Fruit fly (Drosophila melanogaster) whole organism, embryonic: ENCODE measurements around the gene Gdi.
A peak's percentile ranks its signal among the peaks of the same experiment; 100 is the strongest.

Source experiments
- Aef1 ChIP-seq: fragments of 200-800 bp; sonication (Bioruptor generic); IDR thresholded peaks from 3 replicates; pipeline ENCODE4 v1.3.6; 2022; ENCODE audit warnings: missing biosample characterization, missing genetic modification characterization
- B-H1 ChIP-seq: fragments of 200-800 bp; sonication (Bioruptor generic); IDR thresholded peaks from 3 replicates; pipeline ENCODE4 v1.3.6; 2022; ENCODE audit warnings: missing biosample characterization, missing genetic modification characterization
- BEAF-32 ChIP-seq: fragments of 200-800 bp; sonication (Bioruptor generic); optimal IDR thresholded peaks from 3 replicates; lab custom pipeline; 2017; ENCODE audit warnings: missing biosample characterization, missing genetic modification characterization, mild to moderate bottlenecking, moderate library complexity, missing genetic modification reagents
- BtbVII ChIP-seq: fragments of 200-800 bp; sonication (Bioruptor generic); optimal IDR thresholded peaks from 3 replicates; lab custom pipeline; 2017; ENCODE audit warnings: missing biosample characterization, mild to moderate bottlenecking, missing genetic modification characterization
- CG11085 ChIP-seq: fragments of 200-800 bp; sonication (Bioruptor generic); IDR thresholded peaks from 2 replicates; pipeline ENCODE4 v1.3.6; 2022; ENCODE audit warnings: missing biosample characterization, missing genetic modification characterization
- CG14050 ChIP-seq: fragments of 200-800 bp; sonication (Bioruptor generic); IDR thresholded peaks from 3 replicates; pipeline ENCODE4 v1.3.6; 2022; ENCODE audit warnings: missing biosample characterization, missing genetic modification characterization
- CG14710 ChIP-seq: fragments of 200-800 bp; sonication (Bioruptor generic); optimal IDR thresholded peaks from 3 replicates; lab custom pipeline; 2019; ENCODE audit warnings: missing biosample characterization, mild to moderate bottlenecking, missing genetic modification characterization, moderate library complexity
- CG15073 ChIP-seq: fragments of 200-800 bp; sonication (Bioruptor generic); optimal IDR thresholded peaks from 2 replicates; lab custom pipeline; 2016; ENCODE audit warnings: missing biosample characterization, missing genetic modification characterization
- CG1792 ChIP-seq: fragments of 200-800 bp; sonication (Bioruptor generic); optimal IDR thresholded peaks from 2 replicates; lab custom pipeline; 2016; ENCODE audit warnings: missing biosample characterization, missing genetic modification characterization
- CG18011 ChIP-seq: fragments of 200-800 bp; sonication (Bioruptor generic); optimal IDR thresholded peaks from 2 replicates; lab custom pipeline; 2017; ENCODE audit warnings: missing biosample characterization, missing genetic modification characterization, mild to moderate bottlenecking, moderate library complexity, missing genotype
- CG18262 ChIP-seq: fragments of 200-800 bp; optimal IDR thresholded peaks from 3 replicates; lab custom pipeline; 2019; ENCODE audit warnings: missing biosample characterization, mild to moderate bottlenecking, missing genetic modification characterization, moderate library complexity
- CG18476 ChIP-seq: fragments of 200-800 bp; sonication (Bioruptor generic); optimal IDR thresholded peaks from 2 replicates; lab custom pipeline; 2016; ENCODE audit warnings: missing biosample characterization, mild to moderate bottlenecking, missing genetic modification characterization
- CG18619 ChIP-seq: fragments of 200-800 bp; sonication (Bioruptor generic); optimal IDR thresholded peaks from 3 replicates; lab custom pipeline; 2017; ENCODE audit warnings: missing biosample characterization, mild to moderate bottlenecking, missing genetic modification characterization
- CG3065 ChIP-seq: fragments of 200-800 bp; sonication (Bioruptor generic); optimal IDR thresholded peaks from 2 replicates; lab custom pipeline; 2016; ENCODE audit warnings: missing biosample characterization, missing genetic modification characterization
- CG4854 ChIP-seq: fragments of 200-800 bp; sonication (Bioruptor generic); optimal IDR thresholded peaks from 2 replicates; lab custom pipeline; 2016; ENCODE audit warnings: missing biosample characterization, missing genetic modification characterization, inconsistent platforms
- CG6175 ChIP-seq: fragments of 200-800 bp; sonication (Bioruptor generic); IDR thresholded peaks from 3 replicates; pipeline ENCODE4 v1.3.6; 2022; ENCODE audit warnings: missing biosample characterization, missing genetic modification characterization
- CG6683 ChIP-seq: fragments of 200-800 bp; sonication (Bioruptor generic); optimal IDR thresholded peaks from 2 replicates; lab custom pipeline; 2017; ENCODE audit warnings: missing biosample characterization, mild to moderate bottlenecking, missing genetic modification characterization, missing genetic modification reagents
- CG7372 ChIP-seq: fragments of 200-800 bp; sonication (Bioruptor generic); IDR thresholded peaks from 2 replicates; pipeline ENCODE4 v1.3.6; 2022; ENCODE audit warnings: missing biosample characterization, missing genetic modification characterization
- CG8388 ChIP-seq: fragments of 200-800 bp; sonication (Bioruptor generic); optimal IDR thresholded peaks from 2 replicates; lab custom pipeline; 2019; ENCODE audit warnings: missing biosample characterization, mild to moderate bottlenecking, missing genetic modification characterization, moderate library complexity
- CG9727 ChIP-seq: fragments of 200-800 bp; sonication (Bioruptor generic); optimal IDR thresholded peaks from 3 replicates; lab custom pipeline; 2017; ENCODE audit warnings: missing biosample characterization, mild to moderate bottlenecking, missing genetic modification characterization
- Dbx ChIP-seq: fragments of 200-800 bp; sonication (Bioruptor generic); IDR thresholded peaks from 3 replicates; pipeline ENCODE4 v1.3.6; 2022; ENCODE audit warnings: missing biosample characterization, missing genetic modification characterization
- Deaf1 ChIP-seq: fragments of 200-800 bp; optimal IDR thresholded peaks from 3 replicates; lab custom pipeline; 2019; ENCODE audit warnings: missing biosample characterization, mild to moderate bottlenecking, missing genetic modification characterization, moderate library complexity
- E2f2 ChIP-seq: fragments of 200-800 bp; sonication (Bioruptor generic); IDR thresholded peaks from 2 replicates; pipeline ENCODE4 v1.3.6; 2022; ENCODE audit warnings: missing biosample characterization, missing genetic modification characterization
- NK7.1 ChIP-seq: fragments of 200-800 bp; sonication (Bioruptor generic); optimal IDR thresholded peaks from 3 replicates; lab custom pipeline; 2016; ENCODE audit warnings: missing biosample characterization, missing genetic modification characterization
- Oli ChIP-seq: fragments of 200-800 bp; sonication (Bioruptor generic); optimal IDR thresholded peaks from 2 replicates; lab custom pipeline; 2018; ENCODE audit warnings: missing biosample characterization, mild to moderate bottlenecking, missing genetic modification characterization, moderate library complexity
- Sox100B ChIP-seq: fragments of 200-800 bp; sonication (Bioruptor generic); optimal IDR thresholded peaks from 3 replicates; lab custom pipeline; 2018; ENCODE audit warnings: missing biosample characterization, mild to moderate bottlenecking, missing genetic modification characterization
- Sry-β ChIP-seq: fragments of 200-800 bp; sonication (Bioruptor generic); optimal IDR thresholded peaks from 2 replicates; lab custom pipeline; 2018; ENCODE audit warnings: missing biosample characterization, mild to moderate bottlenecking, missing genetic modification characterization, moderate library complexity
- cas ChIP-seq: fragments of 200-800 bp; sonication (Bioruptor generic); IDR thresholded peaks from 2 replicates; pipeline ENCODE4 v1.3.6; 2022; ENCODE audit warnings: missing biosample characterization, missing genetic modification characterization
- ci ChIP-seq: fragments of 200-800 bp; sonication (Bioruptor generic); IDR thresholded peaks from 3 replicates; pipeline ENCODE4 v1.3.6; 2022; ENCODE audit warnings: missing biosample characterization, missing genetic modification characterization
- crol ChIP-seq: fragments of 200-800 bp; sonication (Bioruptor generic); IDR thresholded peaks from 2 replicates; pipeline ENCODE4 v1.3.6; 2022; ENCODE audit warnings: missing biosample characterization, missing genetic modification characterization
- dimm ChIP-seq: fragments of 200-800 bp; sonication (Bioruptor generic); IDR thresholded peaks from 2 replicates; pipeline ENCODE4 v1.3.6; 2022; ENCODE audit warnings: missing biosample characterization, missing genetic modification characterization
- disco-r ChIP-seq: fragments of 200-800 bp; sonication (Bioruptor generic); optimal IDR thresholded peaks from 2 replicates; lab custom pipeline; 2016; ENCODE audit warnings: missing biosample characterization, missing genetic modification characterization
- dmrt11E ChIP-seq: fragments of 200-800 bp; sonication (Bioruptor generic); optimal IDR thresholded peaks from 3 replicates; lab custom pipeline; 2018; ENCODE audit warnings: missing biosample characterization, mild to moderate bottlenecking, missing genetic modification characterization, moderate library complexity
- dmrt99B ChIP-seq: fragments of 200-800 bp; sonication (Bioruptor generic); optimal IDR thresholded peaks from 2 replicates; lab custom pipeline; 2018; ENCODE audit warnings: missing biosample characterization, mild to moderate bottlenecking, missing genetic modification characterization, moderate library complexity
- fd64A ChIP-seq: fragments of 200-800 bp; sonication (Bioruptor generic); optimal IDR thresholded peaks from 3 replicates; lab custom pipeline; 2018; ENCODE audit warnings: missing biosample characterization, mild to moderate bottlenecking, missing genetic modification characterization
- gro ChIP-seq: fragments of 200-800 bp; sonication (Bioruptor generic); optimal IDR thresholded peaks from 2 replicates; lab custom pipeline; 2016; ENCODE audit warnings: missing biosample characterization, missing genetic modification characterization
- kah ChIP-seq: fragments of 200-800 bp; sonication (Bioruptor generic); optimal IDR thresholded peaks from 2 replicates; lab custom pipeline; 2018; ENCODE audit warnings: missing biosample characterization, mild to moderate bottlenecking, missing genetic modification characterization
- klu ChIP-seq: fragments of 200-800 bp; sonication (Bioruptor generic); IDR thresholded peaks from 2 replicates; pipeline ENCODE4 v1.3.6; 2022; ENCODE audit warnings: missing biosample characterization, missing genetic modification characterization
- lbe ChIP-seq: fragments of 200-800 bp; sonication (Bioruptor generic); optimal IDR thresholded peaks from 2 replicates; lab custom pipeline; 2016; ENCODE audit warnings: missing biosample characterization, mild to moderate bottlenecking, missing genetic modification characterization
- lilli ChIP-seq: fragments of 200-800 bp; sonication (Bioruptor generic); optimal IDR thresholded peaks from 3 replicates; lab custom pipeline; 2016; ENCODE audit warnings: missing biosample characterization, missing genetic modification characterization
- mld ChIP-seq: fragments of 200-800 bp; sonication (Bioruptor generic); IDR thresholded peaks from 3 replicates; pipeline ENCODE4 v1.3.6; 2022; ENCODE audit warnings: missing biosample characterization, missing genetic modification characterization; ENCODE audit not compliant: partially characterized antibody
- nerfin-1 ChIP-seq: fragments of 200-800 bp; sonication (Bioruptor generic); optimal IDR thresholded peaks from 3 replicates; lab custom pipeline; 2019; ENCODE audit warnings: missing biosample characterization, mild to moderate bottlenecking, missing genetic modification characterization, moderate library complexity
- pan ChIP-seq, 4 experiments: fragments of >200 bp in 3 of 4; fragments of 200-800 bp in 1 of 4; sonication (Bioruptor generic) in 1 of 4; optimal IDR thresholded peaks in 3 of 4; IDR thresholded peaks in 1 of 4; 2 replicates each; pipeline versions ENCODE4 v1.3.6 to Lab custom; 2017 to 2022; ENCODE audit warnings: missing biosample characterization in 2 of 4, missing genetic modification characterization in 2 of 4, mixed read lengths in 1 of 4
- pfk ChIP-seq: fragments of 200-800 bp; sonication (Bioruptor generic); optimal IDR thresholded peaks from 2 replicates; lab custom pipeline; 2018; ENCODE audit warnings: missing biosample characterization, mild to moderate bottlenecking, missing genetic modification characterization, moderate library complexity
- tll ChIP-seq, 2 experiments: fragments of 200-800 bp in 1 of 2; fragments of >200 bp in 1 of 2; sonication (Bioruptor generic) in 1 of 2; optimal IDR thresholded peaks; 2 replicates each; lab custom pipeline; 2017 to 2019; ENCODE audit warnings: missing biosample characterization in 2 of 2, missing genetic modification characterization in 2 of 2, mild to moderate bottlenecking in 1 of 2, moderate library complexity in 1 of 2
- trh ChIP-seq: fragments of 200-800 bp; sonication (Bioruptor generic); optimal IDR thresholded peaks from 2 replicates; lab custom pipeline; 2016; ENCODE audit warnings: missing biosample characterization, missing genetic modification characterization
- zf30C ChIP-seq: fragments of 200-800 bp; sonication (Bioruptor generic); optimal IDR thresholded peaks from 3 replicates; lab custom pipeline; 2018; ENCODE audit warnings: missing biosample characterization, mild to moderate bottlenecking, missing genetic modification characterization

Gene Gdi

DNA sequence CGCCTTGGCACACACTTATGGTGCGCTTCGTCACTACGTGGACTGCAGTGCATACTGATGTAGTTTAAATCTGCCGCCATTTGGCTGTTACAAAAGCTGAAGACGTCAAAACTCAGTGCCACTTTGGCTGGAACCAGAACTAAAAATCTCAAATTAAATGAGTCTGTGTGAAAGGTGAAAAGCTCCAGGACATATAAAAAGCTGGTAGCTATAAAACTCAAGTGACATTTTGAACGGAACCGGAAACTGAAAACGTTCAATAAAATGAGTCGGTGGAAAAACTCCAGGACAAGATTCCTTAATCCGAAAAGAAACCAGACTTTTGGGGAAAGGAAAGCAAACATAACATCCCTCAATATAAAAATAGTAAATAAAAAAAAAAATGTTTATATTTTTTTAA lies 3.9 kb downstream of the Gdi start (continued):
- peak; percentile 76; the same call in 2 of the 3 replicates for TF ChIP-seq Dbx (GFP tag; lab: Robert Waterston, UW)
- TF ChIP-seq B-H1 (GFP tag; lab: Robert Waterston, UW), result peak; percentile 49; the same call in 1 of the 3 replicates
- peak; percentile 95 for TF ChIP-seq CG18011 (GFP tag; lab: Kevin White, UChicago)
- TF ChIP-seq CG18476 (GFP tag; lab: Kevin White, UChicago), result peak; percentile 1
- TF ChIP-seq Oli (tag; lab: Kevin White, UChicago), result no peak
- peak; percentile 66 for TF ChIP-seq CG6683 (GFP tag; lab: Kevin White, UChicago)
- TF ChIP-seq Sox100B (GFP tag; lab: Kevin White, UChicago), result peak; percentile 62
- no peak for TF ChIP-seq lilli
- peak; percentile 50 for TF ChIP-seq nerfin-1 (tag; lab: Kevin White, UChicago)
- peak; percentile 45; the same call in 1 of the 2 replicates for TF ChIP-seq CG11085 (GFP tag; lab: Robert Waterston, UW)
- TF ChIP-seq CG8388 (GFP tag; lab: Kevin White, UChicago), result no peak
- TF ChIP-seq dmrt99B (tag; lab: Kevin White, UChicago), result peak; percentile 47
- no peak for TF ChIP-seq crol (GFP tag; lab: Robert Waterston, UW)
- TF ChIP-seq CG3065 (GFP tag; lab: Kevin White, UChicago), result no peak
- no peak for TF ChIP-seq mld
- peak; percentile 92 for TF ChIP-seq ci (GFP tag; lab: Robert Waterston, UW)
- TF ChIP-seq dmrt11E, result no peak
- no peak for TF ChIP-seq tll (GFP tag; optimal IDR thresholded peaks at IDR 0.05; lab: Kevin White, UChicago)
- TF ChIP-seq pfk (GFP tag; lab: Kevin White, UChicago), result peak; percentile 67
- no peak for TF ChIP-seq pan (optimal IDR thresholded peaks at IDR 0.05; lab: Kevin White, UChicago)
- TF ChIP-seq pan (GFP tag; optimal IDR thresholded peaks at IDR 0.05 in 1 of 2, IDR thresholded peaks at IDR 0.05 in 1 of 2), result peak in 1 of 2 experiments; percentile 77
- TF ChIP-seq CG4854, result peak; percentile 41
- peak; percentile 57 for TF ChIP-seq fd64A (GFP tag; lab: Kevin White, UChicago)
- TF ChIP-seq zf30C (GFP tag; lab: Kevin White, UChicago), result no peak
- peak; percentile 50 for TF ChIP-seq CG9727 (GFP tag; lab: Kevin White, UChicago)
- TF ChIP-seq CG1792 (GFP tag; lab: Kevin White, UChicago), result peak; percentile 44
- 0 out of 2 replicates have a peak, but pooled peaks have one; percentile 18 for TF ChIP-seq cas (GFP tag; lab: Robert Waterston, UW)
- peak; percentile 48 for TF ChIP-seq CG18262
- TF ChIP-seq disco-r (GFP tag; lab: Kevin White, UChicago), result no peak
- TF ChIP-seq Deaf1 (tag; lab: Kevin White, UChicago), result peak; percentile 8
- TF ChIP-seq CG7372 (GFP tag; lab: Robert Waterston, UW), result no peak
- peak; percentile 24 for TF ChIP-seq CG14710 (tag; lab: Kevin White, UChicago)
- no peak for TF ChIP-seq klu
- peak; percentile 66 for TF ChIP-seq lbe
- TF ChIP-seq CG18619, result peak; percentile 28
- TF ChIP-seq dimm (GFP tag; lab: Robert Waterston, UW), result no peak
- no peak for TF ChIP-seq NK7.1
- TF ChIP-seq CG6175 (GFP tag; lab: Robert Waterston, UW), result no peak
- peak; percentile 29 for TF ChIP-seq trh (GFP tag; lab: Kevin White, UChicago)
- TF ChIP-seq CG15073 (GFP tag; lab: Kevin White, UChicago), result no peak
- peak; percentile 41; the same call in 1 of the 3 replicates for TF ChIP-seq Aef1 (GFP tag; lab: Robert Waterston, UW)
- peak; percentile 61 for TF ChIP-seq CG14050 (GFP tag; lab: Robert Waterston, UW)
- TF ChIP-seq Sry-β (GFP tag; lab: Kevin White, UChicago), result no peak
- TF ChIP-seq BtbVII, result peak; percentile 85
- peak; percentile 75 for TF ChIP-seq E2f2 (GFP tag; lab: Robert Waterston, UW)
- TF ChIP-seq BEAF-32 (GFP tag; lab: Kevin White, UChicago), result no peak
- TF ChIP-seq gro (GFP tag; lab: Kevin White, UChicago), result peak; percentile 50
- peak; percentile 20 for TF ChIP-seq kah (GFP tag; lab: Kevin White, UChicago)
